Fruit fly (Drosophila melanogaster) whole organism, prepupa: ENCODE measurements around the gene Ugt302E1.

Source experiments
- Blimp-1 ChIP-seq: fragments of 200-800 bp; sonication (Bioruptor generic); optimal IDR thresholded peaks from 3 replicates; lab custom pipeline; 2017; ENCODE audit warnings: missing biosample characterization, missing genetic modification characterization, mild to moderate bottlenecking, moderate library complexity, missing genetic modification reagents
- CG11902 ChIP-seq: fragments of 200-800 bp; sonication (Bioruptor generic); optimal IDR thresholded peaks from 3 replicates; lab custom pipeline; 2016; ENCODE audit warnings: missing biosample characterization, missing genetic modification characterization
- CG16779 ChIP-seq: fragments of 200-800 bp; sonication (Bioruptor generic); optimal IDR thresholded peaks from 3 replicates; lab custom pipeline; 2017; ENCODE audit warnings: missing biosample characterization, mild to moderate bottlenecking, missing genetic modification characterization
- CG6163 ChIP-seq: fragments of 200-800 bp; sonication (Bioruptor generic); IDR thresholded peaks from 3 replicates; pipeline ENCODE4 v1.3.6; 2022; ENCODE audit warnings: missing biosample characterization, missing genetic modification characterization
- Eip93F ChIP-seq: fragments of 200-800 bp; sonication (Bioruptor generic); optimal IDR thresholded peaks from 2 replicates; lab custom pipeline; 2016; ENCODE audit warnings: missing biosample characterization, mild to moderate bottlenecking, missing genetic modification characterization
- Hr38 ChIP-seq: sonication (Bioruptor generic); optimal IDR thresholded peaks from 2 replicates; lab custom pipeline; 2016; ENCODE audit warnings: missing biosample characterization, missing genetic modification characterization
- Hr39 ChIP-seq: fragments of 200-800 bp; sonication (Bioruptor generic); optimal IDR thresholded peaks from 2 replicates; lab custom pipeline; 2016; ENCODE audit warnings: missing biosample characterization, missing genetic modification characterization
- Met ChIP-seq: fragments of 200-800 bp; sonication (Bioruptor generic); optimal IDR thresholded peaks from 3 replicates; lab custom pipeline; 2016; ENCODE audit warnings: missing biosample characterization, missing genetic modification characterization
- OdsH ChIP-seq: fragments of 200-800 bp; sonication (Bioruptor generic); optimal IDR thresholded peaks from 3 replicates; lab custom pipeline; 2016; ENCODE audit warnings: missing biosample characterization, missing genetic modification characterization
- fd59A ChIP-seq: fragments of 200-800 bp; sonication (Bioruptor generic); optimal IDR thresholded peaks from 2 replicates; lab custom pipeline; 2017; ENCODE audit warnings: missing biosample characterization, mild to moderate bottlenecking, missing genetic modification characterization, missing genetic modification reagents

dm6 chr3R:11160907-11161306 lies 6.5 kb downstream of the Ugt302E1 start, which contains the start of gene CG4757:
- no peak for TF ChIP-seq CG11902 (GFP tag; lab: Kevin White, UChicago)
- TF ChIP-seq fd59A (GFP tag; lab: Kevin White, UChicago): no peak
- TF ChIP-seq CG6163: no peak
- TF ChIP-seq CG16779 (tag; lab: Kevin White, UChicago): no peak
- no peak for TF ChIP-seq Eip93F
- TF ChIP-seq Met (GFP tag; lab: Kevin White, UChicago): no peak
- TF ChIP-seq Blimp-1 (GFP tag; lab: Kevin White, UChicago): no peak
- no peak for TF ChIP-seq OdsH (GFP tag; lab: Kevin White, UChicago)
- TF ChIP-seq Hr38 (GFP tag; lab: Kevin White, UChicago): no peak
- TF ChIP-seq Hr39 (GFP tag; lab: Kevin White, UChicago): no peak
